Fruit fly (Drosophila melanogaster): ENCODE measurements around the gene brk.

brk gene

dm6 chrX:7299399-7300355 is 8.1 kb upstream of the brk start:
- peak; percentile 68 for TF ChIP-seq CG3032 (tag; optimal IDR thresholded peaks at IDR 0.05)
- TF ChIP-seq CG10669 (GFP tag; optimal IDR thresholded peaks at IDR 0.05) = peak; percentile 67
- peak; percentile 67 for TF ChIP-seq Sox102F (GFP tag; optimal IDR thresholded peaks at IDR 0.05)
- TF ChIP-seq svp (GFP tag) = peak; percentile 81
- TF ChIP-seq CG9139 (GFP tag; optimal IDR thresholded peaks at IDR 0.05) = no peak
- peak; percentile 88 for TF ChIP-seq Eip78C (GFP tag)
- TF ChIP-seq CG6163 (GFP tag; IDR thresholded peaks at IDR 0.05) = peak; percentile 65
- peak; percentile 56 for TF ChIP-seq fd59A (GFP tag; optimal IDR thresholded peaks at IDR 0.05)
- TF ChIP-seq Sox15 (GFP tag; optimal IDR thresholded peaks at IDR 0.05) = peak; percentile 61
- TF ChIP-seq Hr4 (GFP tag; optimal IDR thresholded peaks at IDR 0.05) = peak; percentile 67
- peak; percentile 58 for TF ChIP-seq cyc (GFP tag; optimal IDR thresholded peaks at IDR 0.05)
- TF ChIP-seq spab (GFP tag; optimal IDR thresholded peaks at IDR 0.05) = peak; percentile 39
- peak; percentile 64 for TF ChIP-seq CG8319 (GFP tag; optimal IDR thresholded peaks at IDR 0.05)
- peak; percentile 48 for TF ChIP-seq dac (GFP tag; optimal IDR thresholded peaks at IDR 0.05)
- TF ChIP-seq CG3919 (GFP tag; optimal IDR thresholded peaks at IDR 0.05) = peak; percentile 67
- TF ChIP-seq CG16779 (tag; optimal IDR thresholded peaks at IDR 0.05) = no peak
- peak; percentile 61 for TF ChIP-seq Ets96B (tag; optimal IDR thresholded peaks at IDR 0.05)
- TF ChIP-seq vri (GFP tag; optimal IDR thresholded peaks at IDR 0.05) = peak; percentile 81
- TF ChIP-seq CG6808 (GFP tag; optimal IDR thresholded peaks at IDR 0.05) = peak; percentile 50
- peak; percentile 80 for TF ChIP-seq pdm3 (GFP tag; optimal IDR thresholded peaks at IDR 0.05)
- peak; percentile 60 for TF ChIP-seq net (GFP tag; optimal IDR thresholded peaks at IDR 0.05)
- no peak for TF ChIP-seq Gug (GFP tag; IDR thresholded peaks at IDR 0.05)
- peak; percentile 40 for TF ChIP-seq Sox14 (GFP tag; optimal IDR thresholded peaks at IDR 0.05)
- TF ChIP-seq Ets21C (GFP tag; optimal IDR thresholded peaks at IDR 0.05) = peak; percentile 40
- TF ChIP-seq salr (GFP tag; optimal IDR thresholded peaks at IDR 0.05) = peak; percentile 10 to 19
- peak; percentile 54 for TF ChIP-seq Smox (GFP tag; optimal IDR thresholded peaks at IDR 0.05)
- peak; percentile 31 for TF ChIP-seq Eip75B (GFP tag; optimal IDR thresholded peaks at IDR 0.05)
- no peak for TF ChIP-seq Blimp-1 (GFP tag; optimal IDR thresholded peaks at IDR 0.05)
- peak; percentile 21 for TF ChIP-seq CG7368 (GFP tag; optimal IDR thresholded peaks at IDR 0.05)
- peak; percentile 50 for TF ChIP-seq fkh (GFP tag; optimal IDR thresholded peaks at IDR 0.05)
- TF ChIP-seq Lpt (GFP tag; optimal IDR thresholded peaks at IDR 0.05) = no peak
- TF ChIP-seq CG8632 (GFP tag; optimal IDR thresholded peaks at IDR 0.05) = peak; percentile 48
- peak; percentile 68 for TF ChIP-seq CG11902 (GFP tag; optimal IDR thresholded peaks at IDR 0.05)
- peak; percentile 81 for TF ChIP-seq CG8119 (GFP tag; IDR thresholded peaks at IDR 0.05)
- TF ChIP-seq CG6854 (GFP tag; optimal IDR thresholded peaks at IDR 0.05) = no peak
- TF ChIP-seq CG31627 (GFP tag; optimal IDR thresholded peaks at IDR 0.05) = peak; percentile 73
- TF ChIP-seq esn (GFP tag; optimal IDR thresholded peaks at IDR 0.05) = peak; percentile 67
- TF ChIP-seq CG6792 (GFP tag; optimal IDR thresholded peaks at IDR 0.05) = peak; percentile 75
- peak; percentile 56 for TF ChIP-seq CG34406 (GFP tag; optimal IDR thresholded peaks at IDR 0.05)
- peak; percentile 30 for TF ChIP-seq CG1621 (tag; optimal IDR thresholded peaks at IDR 0.05)
- peak; percentile 57 for TF ChIP-seq CG10631 (GFP tag; optimal IDR thresholded peaks at IDR 0.05)
- no peak for TF ChIP-seq Hr38 (GFP tag; optimal IDR thresholded peaks at IDR 0.05)
- peak; percentile 45 for TF ChIP-seq CG11762 (GFP tag; optimal IDR thresholded peaks at IDR 0.05; ENCODE audit: insufficient read depth)
- TF ChIP-seq Eip93F (GFP tag; optimal IDR thresholded peaks at IDR 0.05) = no peak
- peak in 1 of 2 experiments; percentile 45 for TF ChIP-seq ss (GFP tag; optimal IDR thresholded peaks at IDR 0.05)
- TF ChIP-seq Met (GFP tag; optimal IDR thresholded peaks at IDR 0.05) = peak; percentile 63
- peak; percentile 69 for TF ChIP-seq CG6276 (GFP tag; optimal IDR thresholded peaks at IDR 0.05)
- peak; percentile 70 for TF ChIP-seq lz (GFP tag; optimal IDR thresholded peaks at IDR 0.05)
- peak; percentile 68 for TF ChIP-seq Hr39 (GFP tag; optimal IDR thresholded peaks at IDR 0.05)
- no peak for TF ChIP-seq fd85E (GFP tag; optimal IDR thresholded peaks at IDR 0.05)

Data from whole organism, prepupa.